Fruit fly (Drosophila melanogaster) whole organism, embryonic: ENCODE results near the gene IleRS-m.

ENCODE experiments used
- Blimp-1 ChIP-seq: fragments of 200-800 bp; sonication (Bioruptor generic); optimal IDR thresholded peaks from 3 replicates; lab custom pipeline; 2018; ENCODE audit warnings: missing biosample characterization, missing genetic modification characterization, mild to moderate bottlenecking, moderate library complexity, missing genetic modification reagents
- CG1024 ChIP-seq: fragments of 200-800 bp; sonication (Bioruptor generic); IDR thresholded peaks from 2 replicates; pipeline ENCODE4 v1.3.6; 2022; ENCODE audit warnings: missing biosample characterization, missing genetic modification characterization
- CG10321 ChIP-seq: fragments of 200-800 bp; sonication (Bioruptor generic); IDR thresholded peaks from 2 replicates; pipeline ENCODE4 v1.3.6; 2022; ENCODE audit warnings: missing biosample characterization, missing genetic modification characterization
- CG12659 ChIP-seq: fragments of 200-800 bp; sonication (Bioruptor generic); optimal IDR thresholded peaks from 3 replicates; lab custom pipeline; 2017; ENCODE audit warnings: mild to moderate bottlenecking, missing biosample characterization, missing genetic modification reagents, missing genetic modification characterization
- CG14860 ChIP-seq: fragments of 200-800 bp; sonication (Bioruptor generic); IDR thresholded peaks from 3 replicates; pipeline ENCODE4 v1.3.6; 2022; ENCODE audit warnings: missing biosample characterization, missing genetic modification characterization; ENCODE audit not compliant: partially characterized antibody
- CG15514 ChIP-seq: fragments of 200-800 bp; sonication (Bioruptor generic); optimal IDR thresholded peaks from 3 replicates; lab custom pipeline; 2017; ENCODE audit warnings: missing biosample characterization, missing genetic modification characterization, mild to moderate bottlenecking, moderate library complexity, missing genetic modification reagents
- CG1602 ChIP-seq: fragments of 200-800 bp; sonication (Bioruptor generic); optimal IDR thresholded peaks from 3 replicates; lab custom pipeline; 2016; ENCODE audit warnings: missing biosample characterization, missing genetic modification characterization
- CG17359 ChIP-seq: fragments of 200-800 bp; sonication (Bioruptor generic); optimal IDR thresholded peaks from 3 replicates; lab custom pipeline; 2018; ENCODE audit warnings: missing biosample characterization, mild to moderate bottlenecking, missing genetic modification characterization, moderate library complexity
- CG17361 ChIP-seq: fragments of 200-800 bp; sonication (Bioruptor generic); IDR thresholded peaks from 3 replicates; pipeline ENCODE4 v1.3.6; 2022; ENCODE audit warnings: missing biosample characterization, missing genetic modification characterization
- CG17612 ChIP-seq: fragments of 200-800 bp; sonication (Bioruptor generic); IDR thresholded peaks from 2 replicates; pipeline ENCODE4 v1.3.6; 2022; ENCODE audit warnings: missing biosample characterization, missing genetic modification characterization
- CG17829 ChIP-seq: fragments of 200-800 bp; optimal IDR thresholded peaks from 2 replicates; lab custom pipeline; 2019; ENCODE audit warnings: missing biosample characterization, mild to moderate bottlenecking, missing genetic modification characterization, moderate library complexity
- CG1832 ChIP-seq: fragments of 200-800 bp; sonication (Bioruptor generic); optimal IDR thresholded peaks from 2 replicates; lab custom pipeline; 2017; ENCODE audit warnings: missing biosample characterization, mild to moderate bottlenecking, missing genetic modification characterization, inconsistent platforms
- CG4730 ChIP-seq: fragments of 200-800 bp; sonication (Bioruptor generic); IDR thresholded peaks from 2 replicates; pipeline ENCODE4 v1.3.6; 2022; ENCODE audit warnings: missing biosample characterization, missing genetic modification characterization
- CG5180 ChIP-seq: fragments of 200-800 bp; sonication (Bioruptor generic); optimal IDR thresholded peaks from 3 replicates; lab custom pipeline; 2017; ENCODE audit warnings: missing biosample characterization, missing genetic modification characterization, mild to moderate bottlenecking, moderate library complexity, missing genetic modification reagents
- CG5245 ChIP-seq: fragments of 200-800 bp; sonication (Bioruptor generic); optimal IDR thresholded peaks from 3 replicates; lab custom pipeline; 2016; ENCODE audit warnings: missing biosample characterization, missing genetic modification characterization
- CG6175 ChIP-seq: fragments of 200-800 bp; sonication (Bioruptor generic); IDR thresholded peaks from 3 replicates; pipeline ENCODE4 v1.3.6; 2022; ENCODE audit warnings: missing biosample characterization, missing genetic modification characterization
- CG8944 ChIP-seq: fragments of 200-800 bp; sonication (Bioruptor generic); optimal IDR thresholded peaks from 3 replicates; lab custom pipeline; 2016; ENCODE audit warnings: missing biosample characterization, missing genetic modification characterization
- CG9817 ChIP-seq: fragments of 200-800 bp; sonication (Bioruptor generic); optimal IDR thresholded peaks from 2 replicates; lab custom pipeline; 2018; ENCODE audit warnings: missing biosample characterization, mild to moderate bottlenecking, missing genetic modification characterization, moderate library complexity
- Dp ChIP-seq: fragments of 200-800 bp; sonication (Bioruptor generic); optimal IDR thresholded peaks from 2 replicates; lab custom pipeline; 2018; ENCODE audit warnings: missing biosample characterization, mild to moderate bottlenecking, missing genetic modification characterization, moderate library complexity
- E2f2 ChIP-seq: fragments of 200-800 bp; sonication (Bioruptor generic); IDR thresholded peaks from 2 replicates; pipeline ENCODE4 v1.3.6; 2022; ENCODE audit warnings: missing biosample characterization, missing genetic modification characterization
- H2.0 ChIP-seq: fragments of 200-800 bp; sonication (Bioruptor generic); IDR thresholded peaks from 2 replicates; pipeline ENCODE4 v1.3.6; 2022; ENCODE audit warnings: missing biosample characterization, missing genetic modification characterization
- Kr ChIP-seq: fragments of 200-800 bp; sonication (Bioruptor generic); optimal IDR thresholded peaks from 2 replicates; lab custom pipeline; 2017; ENCODE audit warnings: missing biosample characterization, mild to moderate bottlenecking, missing genetic modification characterization
- Mad ChIP-seq: fragments of 200-800 bp; sonication (Bioruptor generic); optimal IDR thresholded peaks from 2 replicates; lab custom pipeline; 2016; ENCODE audit warnings: missing biosample characterization, missing genetic modification characterization
- Meics ChIP-seq: fragments of 200-800 bp; sonication (Bioruptor generic); optimal IDR thresholded peaks from 2 replicates; lab custom pipeline; 2017; ENCODE audit warnings: missing biosample characterization, mild to moderate bottlenecking, missing genetic modification characterization
- NfI ChIP-seq: fragments of 200-800 bp; sonication (Bioruptor generic); optimal IDR thresholded peaks from 3 replicates; lab custom pipeline; 2018; ENCODE audit warnings: missing biosample characterization, mild to moderate bottlenecking, missing genetic modification characterization, moderate library complexity
- Pdp1 ChIP-seq, 2 experiments: fragments of 200-800 bp; sonication (Bioruptor generic); optimal IDR thresholded peaks; 3 replicates each; lab custom pipeline; 2016; ENCODE audit warnings: missing biosample characterization in 2 of 2, missing genetic modification characterization in 2 of 2, mild to moderate bottlenecking in 1 of 2, moderate library complexity in 1 of 2
- Poxn ChIP-seq: fragments of 200-800 bp; sonication (Bioruptor generic); IDR thresholded peaks from 2 replicates; pipeline ENCODE4 v1.3.6; 2022; ENCODE audit warnings: missing biosample characterization, missing genetic modification characterization
- Sin3A ChIP-seq: fragments of >200 bp; optimal IDR thresholded peaks from 2 replicates; lab custom pipeline; 2018
- Taf1 ChIP-seq: fragments of 200-800 bp; sonication (Bioruptor generic); IDR thresholded peaks from 2 replicates; pipeline ENCODE4 v1.3.6; 2022; ENCODE audit warnings: missing biosample characterization, missing genetic modification characterization
- Xbp1 ChIP-seq: fragments of 200-800 bp; sonication (Bioruptor generic); optimal IDR thresholded peaks from 3 replicates; lab custom pipeline; 2016; ENCODE audit warnings: missing biosample characterization, mild to moderate bottlenecking, missing genetic modification characterization
- disco-r ChIP-seq: fragments of 200-800 bp; sonication (Bioruptor generic); optimal IDR thresholded peaks from 2 replicates; lab custom pipeline; 2016; ENCODE audit warnings: missing biosample characterization, missing genetic modification characterization
- dmrt99B ChIP-seq: fragments of 200-800 bp; sonication (Bioruptor generic); optimal IDR thresholded peaks from 2 replicates; lab custom pipeline; 2018; ENCODE audit warnings: missing biosample characterization, mild to moderate bottlenecking, missing genetic modification characterization, moderate library complexity
- ems ChIP-seq: fragments of 200-800 bp; sonication (Bioruptor generic); optimal IDR thresholded peaks from 3 replicates; lab custom pipeline; 2016; ENCODE audit warnings: missing biosample characterization, missing genetic modification characterization
- esg ChIP-seq: fragments of 200-800 bp; sonication (Bioruptor generic); conservative IDR thresholded peaks from 2 replicates; pipeline ENCODE4 v1.3.6; 2022; ENCODE audit warnings: missing biosample characterization, missing genetic modification characterization
- gsb-n ChIP-seq: fragments of 200-800 bp; sonication (Bioruptor generic); optimal IDR thresholded peaks from 3 replicates; lab custom pipeline; 2018; ENCODE audit warnings: missing biosample characterization, mild to moderate bottlenecking, missing genetic modification characterization
- ind ChIP-seq: fragments of 200-800 bp; sonication (Bioruptor generic); optimal IDR thresholded peaks from 3 replicates; lab custom pipeline; 2016; ENCODE audit warnings: missing biosample characterization, missing genetic modification characterization
- kah ChIP-seq: fragments of 200-800 bp; sonication (Bioruptor generic); optimal IDR thresholded peaks from 2 replicates; lab custom pipeline; 2018; ENCODE audit warnings: missing biosample characterization, mild to moderate bottlenecking, missing genetic modification characterization
- kni ChIP-seq: fragments of 200-800 bp; sonication (Bioruptor generic); optimal IDR thresholded peaks from 3 replicates; lab custom pipeline; 2017; ENCODE audit warnings: mild to moderate bottlenecking, missing biosample characterization, missing genetic modification reagents, missing genetic modification characterization
- nmo ChIP-seq: fragments of 200-800 bp; sonication (Bioruptor generic); optimal IDR thresholded peaks from 2 replicates; lab custom pipeline; 2018; ENCODE audit warnings: missing biosample characterization, mild to moderate bottlenecking, missing genetic modification characterization, moderate library complexity
- p53 ChIP-seq: fragments of 200-800 bp; sonication (Bioruptor generic); optimal IDR thresholded peaks from 2 replicates; lab custom pipeline; 2016; ENCODE audit warnings: missing biosample characterization, missing genetic modification characterization
- pho ChIP-seq: fragments of 200-800 bp; sonication (Bioruptor generic); optimal IDR thresholded peaks from 2 replicates; lab custom pipeline; 2016; ENCODE audit warnings: missing biosample characterization, missing genetic modification characterization
- pum ChIP-seq: fragments of 200-800 bp; sonication (Bioruptor generic); optimal IDR thresholded peaks from 2 replicates; lab custom pipeline; 2016; ENCODE audit warnings: missing biosample characterization, missing genetic modification characterization
- salm ChIP-seq: fragments of 200-800 bp; sonication (Bioruptor generic); optimal IDR thresholded peaks from 2 replicates; lab custom pipeline; 2018; ENCODE audit warnings: missing biosample characterization, mild to moderate bottlenecking, missing genetic modification characterization
- sima ChIP-seq: fragments of 200-800 bp; sonication (Bioruptor generic); optimal IDR thresholded peaks from 2 replicates; lab custom pipeline; 2016; ENCODE audit warnings: missing biosample characterization, missing genetic modification characterization
- slbo ChIP-seq: fragments of 200-800 bp; sonication (Bioruptor generic); IDR thresholded peaks from 2 replicates; pipeline ENCODE4 v1.3.6; 2022; ENCODE audit warnings: missing biosample characterization, missing genetic modification characterization
- sna ChIP-seq: fragments of 200-800 bp; sonication (Bioruptor generic); IDR thresholded peaks from 2 replicates; pipeline ENCODE4 v1.3.6; 2022; ENCODE audit warnings: missing biosample characterization, missing genetic modification characterization; ENCODE audit not compliant: partially characterized antibody
- tna ChIP-seq: fragments of 200-800 bp; sonication (Bioruptor generic); IDR thresholded peaks from 2 replicates; pipeline ENCODE4 v1.3.6; 2022; ENCODE audit warnings: missing biosample characterization, missing genetic modification characterization; ENCODE audit not compliant: partially characterized antibody
- trem ChIP-seq: fragments of 200-800 bp; optimal IDR thresholded peaks from 3 replicates; lab custom pipeline; 2019; ENCODE audit warnings: missing biosample characterization, mild to moderate bottlenecking, missing genetic modification characterization, moderate library complexity
- zfh2 ChIP-seq: fragments of 200-800 bp; sonication (Bioruptor generic); optimal IDR thresholded peaks from 2 replicates; lab custom pipeline; 2016; ENCODE audit warnings: missing biosample characterization, missing genetic modification characterization

The IleRS-m gene

dm6 chr3L:16131264-16132066 lies 31.4 kb downstream of the IleRS-m start, which contains the start of the genes Trs20 and elg1 (continued):
- TF ChIP-seq pho (GFP tag; lab: Kevin White, UChicago), result no peak
- peak; percentile 35 for TF ChIP-seq CG1602 (GFP tag; lab: Kevin White, UChicago)
- TF ChIP-seq esg (GFP tag; lab: Robert Waterston, UW), result no peak
- TF ChIP-seq CG17829, result peak; percentile 75
- TF ChIP-seq CG17361, result peak; percentile 88; the same call in 2 of the 3 replicates
- TF ChIP-seq pum, result no peak
- no peak for TF ChIP-seq CG1832 (GFP tag; lab: Kevin White, UChicago)
- TF ChIP-seq Taf1 (GFP tag; lab: Robert Waterston, UW), result no peak
- peak; percentile 79 for TF ChIP-seq Dp
- no peak for TF ChIP-seq ems (GFP tag; lab: Kevin White, UChicago)
- TF ChIP-seq sna, result no peak
- peak; percentile 5 for TF ChIP-seq kni (GFP tag; lab: Kevin White, UChicago)
- TF ChIP-seq CG14860 (GFP tag; lab: Robert Waterston, UW), result no peak
- TF ChIP-seq salm, result no peak
- TF ChIP-seq CG17359, result peak; percentile 45
- TF ChIP-seq CG10321, result no peak
- no peak for TF ChIP-seq CG8944 (GFP tag; lab: Kevin White, UChicago)
- TF ChIP-seq Meics (GFP tag; lab: Kevin White, UChicago), result peak; percentile 61
- TF ChIP-seq CG6175 (GFP tag; lab: Robert Waterston, UW), result no peak
- TF ChIP-seq p53 (GFP tag; lab: Kevin White, UChicago), result no peak
- TF ChIP-seq tna (GFP tag; lab: Robert Waterston, UW), result no peak
- peak; percentile 56 for TF ChIP-seq trem (tag; lab: Kevin White, UChicago)
- no peak for TF ChIP-seq CG17612 (GFP tag; lab: Robert Waterston, UW)
- TF ChIP-seq CG9817 (tag; lab: Kevin White, UChicago), result no peak
- peak; percentile 59 for TF ChIP-seq CG12659 (GFP tag; lab: Kevin White, UChicago)
- TF ChIP-seq Sin3A (lab: Kevin White, UChicago), result no peak
- TF ChIP-seq Blimp-1 (GFP tag; lab: Kevin White, UChicago), result no peak
- no peak for TF ChIP-seq Mad (GFP tag; lab: Kevin White, UChicago)
- no peak for TF ChIP-seq dmrt99B (tag; lab: Kevin White, UChicago)
- no peak for TF ChIP-seq Kr (GFP tag; lab: Kevin White, UChicago)
- TF ChIP-seq ind, result peak; percentile 39
- TF ChIP-seq CG5180 (GFP tag; lab: Kevin White, UChicago), result no peak
- TF ChIP-seq zfh2 (GFP tag; lab: Kevin White, UChicago), result peak; percentile 10
- peak; percentile 6 for TF ChIP-seq CG5245 (GFP tag; lab: Kevin White, UChicago)
- TF ChIP-seq Pdp1 (GFP tag; optimal IDR thresholded peaks at IDR 0.05; lab: Kevin White, UChicago), result peak in 1 of 2 experiments; percentile 5
- peak; percentile 8 for TF ChIP-seq kah
- TF ChIP-seq Poxn, result no peak
- TF ChIP-seq E2f2 (GFP tag; lab: Robert Waterston, UW), result peak; percentile 79; the same call in 1 of the 2 replicates
- TF ChIP-seq slbo (GFP tag; lab: Robert Waterston, UW), result peak; percentile 59; the same call in 1 of the 2 replicates
- no peak for TF ChIP-seq disco-r (GFP tag; lab: Kevin White, UChicago)
- no peak; the same call in 1 of the 2 replicates for TF ChIP-seq H2.0 (GFP tag; lab: Robert Waterston, UW)
- TF ChIP-seq CG15514 (GFP tag; lab: Kevin White, UChicago), result peak; percentile 50
- no peak for TF ChIP-seq CG1024 (GFP tag; lab: Robert Waterston, UW)
- peak; percentile 85 for TF ChIP-seq gsb-n (tag; lab: Kevin White, UChicago)
- TF ChIP-seq Xbp1 (GFP tag; lab: Kevin White, UChicago), result peak; percentile 35
- TF ChIP-seq sima (GFP tag; lab: Kevin White, UChicago), result no peak
- TF ChIP-seq nmo (GFP tag; lab: Kevin White, UChicago), result peak; percentile 66
- TF ChIP-seq NfI (GFP tag; lab: Kevin White, UChicago), result peak; percentile 54
- no peak for TF ChIP-seq CG4730
